Worm (Caenorhabditis elegans) whole organism, young adult: ENCODE data around the gene mtx-2.
A peak's percentile ranks its signal among the peaks of the same experiment; 100 is the strongest.

Experiments
- B0035.1 ChIP-seq: sonication (generic microtip); optimal IDR thresholded peaks from 2 replicates; lab custom pipeline; 2016; ENCODE audit warnings: missing genetic modification characterization, mild to moderate bottlenecking, missing compliant biosample characterization, missing genotype, missing genetic modification reagents
- C17E4.6 ChIP-seq: fragments of 200-800 bp; sonication (Bioruptor generic); IDR thresholded peaks from 2 replicates; pipeline ENCODE4 v1.3.6; 2022; ENCODE audit warnings: missing genetic modification reagents, missing genetic modification characterization, missing compliant biosample characterization
- F10E7.11 ChIP-seq: sonication (generic microtip); optimal IDR thresholded peaks from 2 replicates; lab custom pipeline; 2017; ENCODE audit warnings: mild to moderate bottlenecking, missing genetic modification characterization, moderate library complexity, missing compliant biosample characterization
- F39B2.1 ChIP-seq: fragments of 200-800 bp; sonication (Bioruptor generic); IDR thresholded peaks from 2 replicates; pipeline ENCODE4 v1.3.6; 2022; ENCODE audit warnings: missing genetic modification reagents, missing genetic modification characterization, missing compliant biosample characterization
- F52B5.7 ChIP-seq: sonication (generic microtip); optimal IDR thresholded peaks from 2 replicates; lab custom pipeline; 2016; ENCODE audit warnings: mild to moderate bottlenecking, missing genetic modification characterization, missing compliant biosample characterization
- Y53F4B.3 ChIP-seq: fragments of 200-800 bp; sonication (Bioruptor generic); IDR thresholded peaks from 2 replicates; pipeline ENCODE4 v1.3.6; 2022; ENCODE audit warnings: missing genetic modification reagents, missing genetic modification characterization, missing compliant biosample characterization
- Y79H2A.3 ChIP-seq: fragments of 200-800 bp; sonication (Bioruptor generic); conservative IDR thresholded peaks from 2 replicates; pipeline ENCODE4 v1.3.6; 2022; ENCODE audit warnings: missing genetic modification reagents, missing genetic modification characterization, missing compliant biosample characterization
- Y95B8A.8 ChIP-seq: fragments of 200-800 bp; sonication (Bioruptor generic); IDR thresholded peaks from 2 replicates; pipeline ENCODE4 v1.3.6; 2022; ENCODE audit warnings: missing genetic modification reagents, missing genetic modification characterization, missing compliant biosample characterization
- akir-1 ChIP-seq: fragments of 200-800 bp; sonication (Bioruptor generic); optimal IDR thresholded peaks from 2 replicates; lab custom pipeline; 2018; ENCODE audit warnings: mild to moderate bottlenecking, missing genetic modification characterization, moderate library complexity, missing compliant biosample characterization
- aptf-2 ChIP-seq: fragments of 200-800 bp; sonication (Bioruptor generic); conservative IDR thresholded peaks from 2 replicates; pipeline ENCODE4 v1.3.6; 2022; ENCODE audit warnings: missing genetic modification reagents, missing genetic modification characterization, missing compliant biosample characterization
- athp-1 ChIP-seq: sonication (generic microtip); optimal IDR thresholded peaks from 2 replicates; lab custom pipeline; 2017; ENCODE audit warnings: mild to moderate bottlenecking, missing genetic modification characterization, missing compliant biosample characterization
- attf-3 ChIP-seq: fragments of 200-800 bp; sonication (Bioruptor generic); conservative IDR thresholded peaks from 2 replicates; pipeline ENCODE4 v1.3.6; 2022; ENCODE audit warnings: missing genetic modification reagents, missing genetic modification characterization, missing compliant biosample characterization
- cebp-1 ChIP-seq, 2 experiments: fragments of 200-800 bp in 1 of 2; sonication (Bioruptor generic) in 1 of 2; sonication (generic microtip) in 1 of 2; IDR thresholded peaks in 1 of 2; optimal IDR thresholded peaks in 1 of 2; 2 replicates each; pipeline versions ENCODE4 v1.3.6 to Lab custom; 2017 to 2022; ENCODE audit warnings: missing compliant biosample characterization in 2 of 2, missing genetic modification characterization in 2 of 2, mild to moderate bottlenecking in 1 of 2, missing genetic modification reagents in 1 of 2, moderate library complexity in 1 of 2
- ceh-100 ChIP-seq: fragments of 200-800 bp; sonication (Bioruptor generic); IDR thresholded peaks from 2 replicates; pipeline ENCODE4 v1.3.6; 2022; ENCODE audit warnings: missing genetic modification reagents, missing genetic modification characterization, missing compliant biosample characterization
- ceh-27 ChIP-seq: fragments of 200-800 bp; sonication (Bioruptor generic); optimal IDR thresholded peaks from 2 replicates; lab custom pipeline; 2018; ENCODE audit warnings: mild to moderate bottlenecking, missing genetic modification characterization, moderate library complexity, missing compliant biosample characterization
- chd-7 ChIP-seq: sonication (generic microtip); optimal IDR thresholded peaks from 2 replicates; lab custom pipeline; 2016; ENCODE audit warnings: mild to moderate bottlenecking, missing genetic modification characterization, moderate library complexity, missing compliant biosample characterization
- dox-1 ChIP-seq: fragments of 200-800 bp; sonication (Bioruptor generic); IDR thresholded peaks from 2 replicates; pipeline ENCODE4 v1.3.6; 2022; ENCODE audit warnings: missing genetic modification reagents, missing genetic modification characterization, missing compliant biosample characterization
- dpff-1 ChIP-seq: sonication (generic microtip); optimal IDR thresholded peaks from 2 replicates; lab custom pipeline; 2017; ENCODE audit warnings: mild to moderate bottlenecking, missing genetic modification characterization, missing compliant biosample characterization
- egrh-3 ChIP-seq: fragments of 200-800 bp; sonication (Bioruptor generic); IDR thresholded peaks from 2 replicates; pipeline ENCODE4 v1.3.6; 2022; ENCODE audit warnings: missing genetic modification reagents, missing genetic modification characterization, missing compliant biosample characterization
- fkh-3 ChIP-seq: sonication (generic microtip); optimal IDR thresholded peaks from 2 replicates; lab custom pipeline; 2016; ENCODE audit warnings: mild to moderate bottlenecking, missing genetic modification characterization, missing compliant biosample characterization
- gei-17 ChIP-seq: fragments of 200-800 bp; sonication (Bioruptor generic); optimal IDR thresholded peaks from 2 replicates; lab custom pipeline; 2018; ENCODE audit warnings: mild to moderate bottlenecking, missing genetic modification characterization, missing compliant biosample characterization
- him-1 ChIP-seq: sonication (generic microtip); optimal IDR thresholded peaks from 2 replicates; lab custom pipeline; 2016; ENCODE audit warnings: missing genotype, missing genetic modification reagents, missing genetic modification characterization, missing compliant biosample characterization
- hmg-1.2 ChIP-seq: fragments of 200-800 bp; sonication (Bioruptor generic); IDR thresholded peaks from 2 replicates; pipeline ENCODE4 v1.3.6; 2022; ENCODE audit warnings: missing genetic modification reagents, missing genetic modification characterization, missing compliant biosample characterization
- let-526 ChIP-seq: fragments of 200-800 bp; sonication (Bioruptor generic); IDR thresholded peaks from 2 replicates; pipeline ENCODE4 v1.3.6; 2022; ENCODE audit warnings: missing genetic modification reagents, missing genetic modification characterization, missing compliant biosample characterization
- let-607 ChIP-seq, 2 experiments: fragments of 200-800 bp in 1 of 2; sonication (Bioruptor generic) in 1 of 2; sonication (generic microtip) in 1 of 2; optimal IDR thresholded peaks; 2 replicates each; lab custom pipeline; 2016 to 2018; ENCODE audit warnings: mild to moderate bottlenecking in 2 of 2, missing compliant biosample characterization in 2 of 2, missing genetic modification characterization in 2 of 2, moderate library complexity in 2 of 2, missing genotype in 1 of 2
- lin-40 ChIP-seq: sonication (generic microtip); optimal IDR thresholded peaks from 2 replicates; lab custom pipeline; 2016; ENCODE audit warnings: missing genetic modification characterization, mild to moderate bottlenecking, missing compliant biosample characterization, missing genotype, missing genetic modification reagents
- lin-54 ChIP-seq: fragments of 200-800 bp; sonication (Bioruptor generic); optimal IDR thresholded peaks from 2 replicates; lab custom pipeline; 2018; ENCODE audit warnings: mild to moderate bottlenecking, missing genetic modification characterization, missing compliant biosample characterization
- mel-28 ChIP-seq: sonication (generic microtip); optimal IDR thresholded peaks from 2 replicates; lab custom pipeline; 2016; ENCODE audit warnings: borderline replicate concordance, mild to moderate bottlenecking, missing genetic modification characterization, missing compliant biosample characterization
- nfya-1 ChIP-seq: sonication (generic microtip); optimal IDR thresholded peaks from 2 replicates; lab custom pipeline; 2017; ENCODE audit warnings: antibody characterized with exemption, missing compliant biosample characterization, missing genetic modification characterization, borderline replicate concordance; ENCODE audit not compliant: insufficient read depth
- nfyb-1 ChIP-seq: fragments of 200-800 bp; sonication (Bioruptor generic); IDR thresholded peaks from 2 replicates; pipeline ENCODE4 v1.3.6; 2022; ENCODE audit warnings: missing genetic modification reagents, missing genetic modification characterization, missing compliant biosample characterization
- nhr-179 ChIP-seq: sonication (generic microtip); optimal IDR thresholded peaks from 2 replicates; lab custom pipeline; 2016; ENCODE audit warnings: mild to moderate bottlenecking, missing genetic modification characterization, missing compliant biosample characterization
- nhr-27 ChIP-seq: fragments of 200-800 bp; sonication (Bioruptor generic); optimal IDR thresholded peaks from 2 replicates; lab custom pipeline; 2018; ENCODE audit warnings: mild to moderate bottlenecking, missing genetic modification characterization, moderate library complexity, missing compliant biosample characterization
- pbrm-1 ChIP-seq: fragments of 200-800 bp; sonication (Bioruptor generic); IDR thresholded peaks from 2 replicates; pipeline ENCODE4 v1.3.6; 2022; ENCODE audit warnings: missing genetic modification reagents, missing genetic modification characterization, missing compliant biosample characterization
- rcor-1 ChIP-seq: fragments of 200-800 bp; sonication (Bioruptor generic); IDR thresholded peaks from 2 replicates; pipeline ENCODE4 v1.3.6; 2022; ENCODE audit warnings: missing genetic modification reagents, missing genetic modification characterization, missing compliant biosample characterization
- rec-8 ChIP-seq, 2 experiments: sonication (generic microtip); optimal IDR thresholded peaks; 2 replicates each; lab custom pipeline; 2016; ENCODE audit warnings: mild to moderate bottlenecking in 2 of 2, missing genetic modification characterization in 2 of 2, missing genetic modification reagents in 2 of 2, missing genotype in 2 of 2, missing biosample characterization in 1 of 2, missing compliant biosample characterization in 1 of 2, moderate library complexity in 1 of 2
- repo-1 ChIP-seq: sonication (generic microtip); optimal IDR thresholded peaks from 2 replicates; lab custom pipeline; 2017; ENCODE audit warnings: mild to moderate bottlenecking, missing genetic modification characterization, missing compliant biosample characterization
- rpc-1 ChIP-seq, 2 experiments: fragments of 150-350 bp in 1 of 2; sonication (generic microtip) in 1 of 2; optimal IDR thresholded peaks; 2 replicates each; lab custom pipeline; 2014 to 2018; ENCODE audit warnings: missing biosample characterization in 1 of 2, missing genetic modification characterization in 1 of 2, missing genetic modification reagents in 1 of 2, missing genotype in 1 of 2
- sdz-38 ChIP-seq: sonication (generic microtip); optimal IDR thresholded peaks from 2 replicates; lab custom pipeline; 2016; ENCODE audit warnings: missing genotype, missing genetic modification characterization, missing compliant biosample characterization
- snpc-1.1 ChIP-seq: sonication (generic microtip); optimal IDR thresholded peaks from 2 replicates; lab custom pipeline; 2017; ENCODE audit warnings: missing genetic modification characterization, mild to moderate bottlenecking, missing compliant biosample characterization, antibody characterized with exemption, moderate library complexity, missing genotype, missing genetic modification reagents; ENCODE audit not compliant: insufficient read depth
- snpc-1.3 ChIP-seq: sonication (generic microtip); optimal IDR thresholded peaks from 2 replicates; lab custom pipeline; 2017; ENCODE audit warnings: missing genetic modification characterization, mild to moderate bottlenecking, missing compliant biosample characterization, antibody characterized with exemption, moderate library complexity, missing genotype, missing genetic modification reagents; ENCODE audit not compliant: insufficient read depth
- snpc-3.4 ChIP-seq: sonication (generic microtip); optimal IDR thresholded peaks from 2 replicates; lab custom pipeline; 2017; ENCODE audit warnings: missing genetic modification characterization, mild to moderate bottlenecking, missing compliant biosample characterization, antibody characterized with exemption, moderate library complexity, missing genotype, missing genetic modification reagents
- tbx-9 ChIP-seq: sonication (generic microtip); optimal IDR thresholded peaks from 2 replicates; lab custom pipeline; 2016; ENCODE audit warnings: borderline replicate concordance, missing genetic modification characterization, inconsistent platforms, missing compliant biosample characterization
- unc-130 ChIP-seq: sonication (generic microtip); optimal IDR thresholded peaks from 2 replicates; lab custom pipeline; 2016; ENCODE audit warnings: missing genetic modification reagents, missing genetic modification characterization, missing compliant biosample characterization
- unc-62 ChIP-seq: fragments of 150-350 bp; optimal IDR thresholded peaks from 2 replicates; lab custom pipeline; 2014; ENCODE audit warnings: missing biosample characterization, missing genetic modification reagents, missing genetic modification characterization
- zim-3 ChIP-seq: sonication (generic microtip); optimal IDR thresholded peaks from 2 replicates; lab custom pipeline; 2017; ENCODE audit warnings: mild to moderate bottlenecking, missing genetic modification characterization, moderate library complexity, missing compliant biosample characterization
- ztf-3 ChIP-seq: fragments of 200-800 bp; sonication (Bioruptor generic); optimal IDR thresholded peaks from 2 replicates; lab custom pipeline; 2018; ENCODE audit warnings: mild to moderate bottlenecking, missing genetic modification characterization, missing compliant biosample characterization

The mtx-2 gene

ce11 chrIII:7720861-7721260 is 42.5 kb downstream of the mtx-2 start (continued):
- no peak for TF ChIP-seq gei-17 (GFP tag; lab: Kevin White, UChicago)
- TF ChIP-seq ceh-100 (GFP tag; lab: Robert Waterston, UW): no peak
- no peak for TF ChIP-seq snpc-1.1 (tag; lab: Kevin White, UChicago)
- no peak for TF ChIP-seq let-607 (tag; optimal IDR thresholded peaks at IDR 0.05; lab: Kevin White, UChicago)
- no peak for TF ChIP-seq F10E7.11 (tag; lab: Kevin White, UChicago)
- no peak for TF ChIP-seq nfya-1 (tag; lab: Kevin White, UChicago)
- no peak for TF ChIP-seq tbx-9 (tag; lab: Kevin White, UChicago)
- TF ChIP-seq egrh-3 (GFP tag; lab: Robert Waterston, UW): no peak
- no peak for TF ChIP-seq him-1 (tag; lab: Kevin White, UChicago)
- TF ChIP-seq Y79H2A.3 (GFP tag; lab: Robert Waterston, UW): no peak
- TF ChIP-seq repo-1 (tag; lab: Kevin White, UChicago): peak; percentile 35
- TF ChIP-seq lin-54 (GFP tag; lab: Kevin White, UChicago): peak; percentile 6
- TF ChIP-seq nfyb-1 (GFP tag; lab: Robert Waterston, UW): peak; percentile 87
- no peak for TF ChIP-seq unc-62 (GFP tag; lab: Kevin White, UChicago)
- no peak for TF ChIP-seq aptf-2 (GFP tag; lab: Robert Waterston, UW)
- peak; percentile 21 for TF ChIP-seq chd-7 (tag; lab: Kevin White, UChicago)
- TF ChIP-seq B0035.1 (tag; lab: Kevin White, UChicago): no peak
- TF ChIP-seq F52B5.7 (tag; lab: Kevin White, UChicago): no peak
- TF ChIP-seq pbrm-1: peak; percentile 44; the same call in 1 of the 2 replicates
- TF ChIP-seq ztf-3: no peak
- no peak for TF ChIP-seq attf-3
- peak; percentile 21; the same call in 1 of the 2 replicates for TF ChIP-seq hmg-1.2 (GFP tag; lab: Robert Waterston, UW)
- TF ChIP-seq ceh-27 (GFP tag; lab: Kevin White, UChicago): no peak
- TF ChIP-seq sdz-38 (tag; lab: Kevin White, UChicago): no peak
- TF ChIP-seq athp-1 (tag; lab: Kevin White, UChicago): no peak
- no peak for TF ChIP-seq nhr-27 (tag; lab: Kevin White, UChicago)
- TF ChIP-seq C17E4.6 (GFP tag; lab: Robert Waterston, UW): no peak
- no peak for TF ChIP-seq mel-28
- TF ChIP-seq snpc-3.4 (tag; lab: Kevin White, UChicago): no peak
- TF ChIP-seq zim-3: no peak
- TF ChIP-seq unc-130 (GFP tag; lab: Kevin White, UChicago): no peak
- TF ChIP-seq nhr-179 (tag; lab: Kevin White, UChicago): no peak
- no peak for TF ChIP-seq rec-8 (tag; optimal IDR thresholded peaks at IDR 0.05; lab: Kevin White, UChicago)
- no peak for TF ChIP-seq rcor-1 (GFP tag; lab: Robert Waterston, UW)
- TF ChIP-seq fkh-3: no peak
- TF ChIP-seq let-526 (GFP tag; lab: Robert Waterston, UW): peak; percentile 41; the same call in 1 of the 2 replicates
- no peak for TF ChIP-seq dpff-1 (tag; lab: Kevin White, UChicago)
- no peak for TF ChIP-seq lin-40 (tag; lab: Kevin White, UChicago)
- TF ChIP-seq akir-1: no peak
- TF ChIP-seq cebp-1 (GFP tag; IDR thresholded peaks at IDR 0.05; lab: Robert Waterston, UW): 0 out of 2 replicates have a peak, but pooled peaks have one; percentile 28
- peak; percentile 65 for TF ChIP-seq cebp-1 (tag; optimal IDR thresholded peaks at IDR 0.05; lab: Kevin White, UChicago)
- no peak for TF ChIP-seq F39B2.1 (GFP tag; lab: Robert Waterston, UW)
- TF ChIP-seq rpc-1 (optimal IDR thresholded peaks at IDR 0.05; lab: Kevin White, UChicago): no peak
- no peak for TF ChIP-seq rpc-1 (tag; optimal IDR thresholded peaks at IDR 0.05; lab: Kevin White, UChicago)
- peak; percentile 6; the same call in 1 of the 2 replicates for TF ChIP-seq dox-1 (GFP tag; lab: Robert Waterston, UW)
- no peak for TF ChIP-seq Y53F4B.3 (GFP tag; lab: Robert Waterston, UW)
- no peak for TF ChIP-seq Y95B8A.8
- no peak for TF ChIP-seq snpc-1.3
